Fruit fly (Drosophila melanogaster) whole organism, wandering third instar larva: ENCODE results near the gene flfl.
A peak's percentile ranks its signal among the peaks of the same experiment; 100 is the strongest.

ENCODE experiments used
- Abd-B ChIP-seq: fragments of >200 bp; optimal IDR thresholded peaks from 2 replicates; lab custom pipeline; 2017; ENCODE audit warnings: missing biosample characterization, missing genetic modification characterization
- CG32264 ChIP-seq: fragments of 200-800 bp; sonication (Bioruptor generic); optimal IDR thresholded peaks from 2 replicates; lab custom pipeline; 2016; ENCODE audit warnings: missing biosample characterization, missing genetic modification characterization
- CG9705 ChIP-seq: fragments of 200-800 bp; sonication (Bioruptor generic); optimal IDR thresholded peaks from 2 replicates; lab custom pipeline; 2018; ENCODE audit warnings: missing biosample characterization, mild to moderate bottlenecking, missing genetic modification characterization
- CrebA ChIP-seq: fragments of 200-800 bp; sonication (Bioruptor generic); optimal IDR thresholded peaks from 2 replicates; lab custom pipeline; 2016; ENCODE audit warnings: missing biosample characterization, mild to moderate bottlenecking, missing genetic modification characterization, borderline replicate concordance
- Dfd ChIP-seq: fragments of >200 bp; optimal IDR thresholded peaks from 2 replicates; lab custom pipeline; 2017; ENCODE audit warnings: missing biosample characterization, missing genetic modification characterization
- Dif ChIP-seq: fragments of 200-275, 200-300 bp; sonication (Bioruptor generic); optimal IDR thresholded peaks from 2 replicates; lab custom pipeline; 2018; ENCODE audit warnings: missing biosample characterization, missing genetic modification characterization; ENCODE audit not compliant: partially characterized antibody
- GATAd ChIP-seq: sonication (Bioruptor generic); optimal IDR thresholded peaks from 2 replicates; lab custom pipeline; 2016; ENCODE audit warnings: missing biosample characterization, missing genetic modification characterization
- Hnf4 ChIP-seq: fragments of 200-800 bp; sonication (Bioruptor generic); optimal IDR thresholded peaks from 2 replicates; lab custom pipeline; 2016; ENCODE audit warnings: missing biosample characterization, mild to moderate bottlenecking, missing genetic modification characterization
- Hr78 ChIP-seq: fragments of >200 bp; optimal IDR thresholded peaks from 2 replicates; lab custom pipeline; 2017; ENCODE audit warnings: missing biosample characterization, missing genetic modification characterization
- Hr83 ChIP-seq: fragments of 200-300 bp; sonication (Bioruptor generic); optimal IDR thresholded peaks from 2 replicates; lab custom pipeline; 2016; ENCODE audit warnings: missing biosample characterization, mild to moderate bottlenecking, missing genetic modification characterization, moderate library complexity; ENCODE audit not compliant: poor library complexity, severe bottlenecking
- Jra ChIP-seq: sonication (Bioruptor generic); optimal IDR thresholded peaks from 2 replicates; lab custom pipeline; 2016; ENCODE audit warnings: missing biosample characterization, missing genetic modification characterization
- Mio ChIP-seq: sonication (Bioruptor generic); optimal IDR thresholded peaks from 2 replicates; lab custom pipeline; 2016; ENCODE audit warnings: missing biosample characterization, missing genetic modification characterization
- Myc ChIP-seq: fragments of >200 bp; optimal IDR thresholded peaks from 2 replicates; lab custom pipeline; 2017
- N ChIP-seq: fragments of >200 bp; optimal IDR thresholded peaks from 2 replicates; lab custom pipeline; 2018; ENCODE audit warnings: missing biosample characterization, missing external identifiers, missing genetic modification characterization
- Rel ChIP-seq, 2 experiments: fragments of 200-800 bp; sonication (Bioruptor generic) in 1 of 2; optimal IDR thresholded peaks; 2 replicates in 1 of 2; 3 replicates in 1 of 2; lab custom pipeline; 2016 to 2019; ENCODE audit warnings: mild to moderate bottlenecking in 2 of 2, missing biosample characterization in 2 of 2, missing genetic modification characterization in 2 of 2, moderate library complexity in 1 of 2
- Sp1 ChIP-seq: fragments of 200-800 bp; sonication (Bioruptor generic); optimal IDR thresholded peaks from 3 replicates; lab custom pipeline; 2019; ENCODE audit warnings: missing biosample characterization, mild to moderate bottlenecking, missing genetic modification characterization, moderate library complexity
- Vsx2 ChIP-seq: fragments of 200-300, 225-300 bp; sonication (Bioruptor generic); optimal IDR thresholded peaks from 2 replicates; lab custom pipeline; 2018; ENCODE audit warnings: missing biosample characterization, missing genetic modification characterization; ENCODE audit not compliant: partially characterized antibody
- br ChIP-seq: fragments of 200-800 bp; sonication (Bioruptor generic); optimal IDR thresholded peaks from 2 replicates; lab custom pipeline; 2016; ENCODE audit warnings: missing biosample characterization, missing genetic modification characterization
- brk ChIP-seq: fragments of 200-800 bp; sonication (Bioruptor generic); optimal IDR thresholded peaks from 2 replicates; lab custom pipeline; 2016; ENCODE audit warnings: missing biosample characterization, mild to moderate bottlenecking, missing genetic modification characterization
- dl ChIP-seq, 2 experiments: fragments of 175-275, 200-275 bp in 1 of 2; fragments of 200-275 bp in 1 of 2; sonication (Bioruptor generic); optimal IDR thresholded peaks; lab custom pipeline; 2018; ENCODE audit warnings: mild to moderate bottlenecking in 2 of 2, missing biosample characterization in 2 of 2, missing genetic modification characterization in 2 of 2, moderate library complexity in 2 of 2; ENCODE audit not compliant: partially characterized antibody in 2 of 2, insufficient read depth in 1 of 2
- dmrt93B ChIP-seq: fragments of 200-800 bp; sonication (Bioruptor generic); optimal IDR thresholded peaks from 2 replicates; lab custom pipeline; 2018; ENCODE audit warnings: missing biosample characterization, mild to moderate bottlenecking, missing genetic modification characterization
- dsf ChIP-seq: sonication (Bioruptor generic); optimal IDR thresholded peaks from 2 replicates; lab custom pipeline; 2016; ENCODE audit warnings: missing biosample characterization, missing genetic modification characterization, borderline replicate concordance
- foxo ChIP-seq, 2 experiments: fragments of 200-800 bp; sonication (Bioruptor generic); optimal IDR thresholded peaks; 2 replicates in 1 of 2; 3 replicates in 1 of 2; lab custom pipeline; 2016 to 2017; ENCODE audit warnings: missing biosample characterization in 2 of 2, missing genetic modification characterization in 2 of 2
- fru ChIP-seq: fragments of 200-800 bp; sonication (Bioruptor generic); optimal IDR thresholded peaks from 3 replicates; lab custom pipeline; 2016; ENCODE audit warnings: missing biosample characterization, mild to moderate bottlenecking, missing genetic modification characterization
- h ChIP-seq: fragments of 200-800 bp; sonication (Bioruptor generic); optimal IDR thresholded peaks from 3 replicates; lab custom pipeline; 2016; ENCODE audit warnings: missing biosample characterization, mild to moderate bottlenecking, missing genetic modification characterization
- lola ChIP-seq: fragments of >200 bp; optimal IDR thresholded peaks from 2 replicates; lab custom pipeline; 2017; ENCODE audit warnings: missing biosample characterization, missing genetic modification characterization
- pan ChIP-seq: fragments of >200 bp; optimal IDR thresholded peaks from 2 replicates; lab custom pipeline; 2017
- psq ChIP-seq: fragments of 200-800 bp; sonication (Bioruptor generic); optimal IDR thresholded peaks from 3 replicates; lab custom pipeline; 2017; ENCODE audit warnings: missing biosample characterization, mild to moderate bottlenecking, missing genetic modification characterization, moderate library complexity
- rgr ChIP-seq: fragments of 200-800 bp; sonication (Bioruptor generic); optimal IDR thresholded peaks from 3 replicates; lab custom pipeline; 2016; ENCODE audit warnings: missing biosample characterization, mild to moderate bottlenecking, missing genetic modification characterization
- sage ChIP-seq: fragments of 200-800 bp; sonication (Bioruptor generic); optimal IDR thresholded peaks from 2 replicates; lab custom pipeline; 2016; ENCODE audit warnings: missing biosample characterization, mild to moderate bottlenecking, missing genetic modification characterization
- woc ChIP-seq: sonication (Bioruptor generic); optimal IDR thresholded peaks from 2 replicates; lab custom pipeline; 2016; ENCODE audit warnings: missing biosample characterization, mild to moderate bottlenecking, missing genetic modification characterization

The flfl gene

DNA sequence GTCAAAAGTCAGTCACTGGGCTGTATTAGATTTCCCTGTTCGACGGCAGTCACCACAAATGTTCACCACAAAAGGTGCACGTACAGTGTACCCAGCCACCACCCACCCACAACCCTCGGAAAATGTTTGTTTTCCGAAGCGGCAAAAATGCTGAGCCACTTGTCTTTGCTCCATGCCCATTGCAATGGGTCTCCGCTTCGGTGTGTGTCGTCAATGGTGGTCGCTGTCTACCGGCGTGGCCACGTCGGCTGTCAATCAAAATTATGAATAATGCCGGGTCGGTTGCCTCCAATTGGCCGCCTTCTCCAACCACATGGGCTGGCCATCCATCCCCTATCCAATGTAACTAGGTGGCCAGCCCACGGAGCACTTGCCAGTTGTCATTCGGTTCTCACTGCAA, 16.5 kb downstream of the flfl start, which contains the start of gene ninaB:
TSS of gene ninaB (plus strand) at position 374 of the 400 bp plus-strand sequence.
- TF ChIP-seq Hr83 (GFP tag; lab: Kevin White, UChicago) (no peak), h (no peak), br (GFP tag; lab: Kevin White, UChicago) (no peak), Hnf4 (GFP tag; lab: Kevin White, UChicago) (no peak), Rel (GFP tag; optimal IDR thresholded peaks at IDR 0.05; lab: Kevin White, UChicago) (no peak), Rel (tag; optimal IDR thresholded peaks at IDR 0.05; lab: Kevin White, UChicago) (no peak), Dfd (GFP tag; lab: Kevin White, UChicago) (no peak)

DNA sequence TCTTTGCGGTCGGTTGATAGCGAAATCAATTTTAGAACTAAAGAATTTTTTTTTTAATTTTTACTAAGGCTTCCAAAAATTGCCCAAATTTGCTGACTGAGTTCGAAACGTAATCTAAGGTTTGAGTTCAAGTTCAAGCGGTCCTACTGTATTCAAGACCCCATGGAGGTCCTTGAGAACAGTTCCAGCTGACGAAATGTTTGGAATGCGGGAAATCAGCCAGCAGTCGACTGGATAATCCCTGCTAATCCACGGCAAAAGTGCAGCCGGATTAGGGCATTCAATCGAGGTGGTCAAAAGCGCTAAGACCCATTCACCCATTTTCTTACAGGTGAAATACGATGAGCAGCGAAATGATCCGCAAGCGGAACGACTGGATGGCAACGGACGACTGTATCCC, 17.0 kb downstream of the flfl start, which contains the start of gene f-cup:
TSS of gene f-cup (minus strand) at position 101 of the 400 bp plus-strand sequence.
- TF ChIP-seq dl (GFP tag; optimal IDR thresholded peaks at IDR 0.05; lab: Kevin White, UChicago; ENCODE audit: insufficient read depth in 1 of 2, partially characterized antibody in 2 of 2) (no peak), foxo (GFP tag; optimal IDR thresholded peaks at IDR 0.05; lab: Kevin White, UChicago) (no peak), CG32264 (GFP tag; lab: Kevin White, UChicago) (no peak), sage (GFP tag; lab: Kevin White, UChicago) (no peak), rgr (GFP tag; lab: Kevin White, UChicago) (no peak), GATAd (GFP tag; lab: Kevin White, UChicago) (no peak), dmrt93B (GFP tag; lab: Kevin White, UChicago) (no peak), Dif (GFP tag; lab: Kevin White, UChicago) (no peak), lola (GFP tag; lab: Kevin White, UChicago) (no peak), Abd-B (GFP tag; lab: Kevin White, UChicago) (no peak), CG9705 (no peak), Vsx2 (GFP tag; lab: Kevin White, UChicago) (no peak), Myc (lab: Kevin White, UChicago) (no peak), br (GFP tag; lab: Kevin White, UChicago) (no peak), CrebA (GFP tag; lab: Kevin White, UChicago) (no peak), brk (GFP tag; lab: Kevin White, UChicago) (no peak)

DNA sequence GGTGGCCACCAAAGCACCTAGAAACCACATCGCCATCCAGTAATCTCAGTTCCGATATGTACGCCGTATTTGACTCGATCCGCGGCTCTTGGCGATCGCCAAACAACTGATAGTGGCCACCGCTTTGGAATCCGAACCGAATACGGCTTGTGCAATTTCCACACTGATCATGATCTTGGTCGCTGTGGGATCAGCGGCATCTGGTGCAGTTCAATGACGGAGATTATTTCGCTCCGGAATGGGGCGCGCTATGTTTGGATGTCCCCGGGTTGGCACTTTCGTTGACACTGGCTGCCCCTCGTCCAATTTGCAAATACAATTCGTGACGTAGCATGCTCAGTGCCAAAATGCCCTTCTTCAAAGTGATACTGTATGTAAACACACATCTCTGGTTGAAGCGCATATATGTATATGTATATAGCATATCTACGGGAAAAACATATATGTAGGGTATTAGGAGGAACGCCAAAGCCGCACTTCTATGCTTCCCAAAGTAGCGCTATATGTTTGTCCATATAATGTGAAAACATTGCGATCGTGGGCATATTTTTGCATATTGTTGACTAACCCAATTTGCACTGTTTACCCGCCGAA, 21.7 kb downstream of the flfl start, which contains the start of gene Adgf-D:
TSS of gene Adgf-D (minus strand) at position 111 of the 594 bp plus-strand sequence.
- no peak for TF ChIP-seq Rel (GFP tag; optimal IDR thresholded peaks at IDR 0.05; lab: Kevin White, UChicago)
- peak; percentile 55 for TF ChIP-seq Rel (tag; optimal IDR thresholded peaks at IDR 0.05; lab: Kevin White, UChicago)
- TF ChIP-seq Mio (GFP tag; lab: Kevin White, UChicago) = no peak
- no peak for TF ChIP-seq Abd-B (GFP tag; lab: Kevin White, UChicago)

DNA sequence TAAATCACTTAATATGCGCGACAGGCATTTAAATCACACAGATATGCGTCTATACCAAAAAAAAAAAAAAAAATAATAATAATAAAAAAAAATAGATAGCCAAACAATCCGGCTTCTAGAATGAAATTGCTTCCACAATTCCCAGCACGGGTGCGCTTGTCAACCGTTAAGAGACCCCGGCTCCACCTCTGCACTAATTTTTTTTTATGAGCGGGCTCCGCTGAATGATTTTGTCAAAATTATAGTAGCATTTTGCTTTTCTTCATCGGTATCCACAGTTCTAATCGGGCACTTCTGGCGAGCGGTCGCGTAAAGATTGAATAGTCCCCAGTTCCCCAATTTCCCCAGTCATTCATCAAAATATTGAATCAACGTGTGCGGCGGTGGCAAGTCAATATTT, 22.7 kb downstream of the flfl start, which contains the start of gene Adgf-C:
TSS of gene Adgf-C (plus strand) at position 301 of the 400 bp plus-strand sequence.
- no peak for TF ChIP-seq foxo (GFP tag; optimal IDR thresholded peaks at IDR 0.05; lab: Kevin White, UChicago)

DNA sequence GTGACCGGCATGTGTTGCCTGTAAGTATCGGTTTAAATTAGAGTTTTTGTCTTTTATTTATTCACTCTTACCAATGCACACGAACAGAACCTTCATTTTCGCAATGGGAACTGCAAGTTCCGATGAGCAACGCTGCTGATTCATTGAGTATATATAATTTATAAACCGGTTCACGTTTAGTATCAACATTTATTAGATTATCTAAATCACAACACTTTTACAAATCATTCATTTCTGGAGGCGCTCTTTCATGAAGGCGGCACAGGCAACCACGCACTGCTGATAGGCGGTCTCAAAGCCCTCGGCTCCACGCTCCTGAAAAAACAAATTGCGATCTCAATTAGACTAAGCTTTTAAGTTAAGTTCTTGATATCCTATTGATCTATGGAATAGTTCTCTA, 26.1 kb downstream of the flfl start, which contains the start of gene Argp:
TSS of gene Argp (minus strand) at position 101 of the 400 bp plus-strand sequence.
- no peak for TF ChIP-seq Abd-B (GFP tag; lab: Kevin White, UChicago)
- TF ChIP-seq woc = no peak
- no peak for TF ChIP-seq brk (GFP tag; lab: Kevin White, UChicago)
- no peak for TF ChIP-seq fru (GFP tag; lab: Kevin White, UChicago)
- TF ChIP-seq Rel (GFP tag; optimal IDR thresholded peaks at IDR 0.05; lab: Kevin White, UChicago) = no peak
- no peak for TF ChIP-seq Rel (tag; optimal IDR thresholded peaks at IDR 0.05; lab: Kevin White, UChicago)
- TF ChIP-seq N (GFP tag; lab: Kevin White, UChicago) = no peak
- no peak for TF ChIP-seq Dif (GFP tag; lab: Kevin White, UChicago)
- TF ChIP-seq sage (GFP tag; lab: Kevin White, UChicago) = no peak
- no peak for TF ChIP-seq Hr78 (GFP tag; lab: Kevin White, UChicago)
- no peak for TF ChIP-seq Sp1 (GFP tag; lab: Kevin White, UChicago)
- TF ChIP-seq pan (lab: Kevin White, UChicago) = no peak
- TF ChIP-seq rgr (GFP tag; lab: Kevin White, UChicago) = no peak
- no peak for TF ChIP-seq dsf
- TF ChIP-seq psq (GFP tag; lab: Kevin White, UChicago) = no peak
- no peak for TF ChIP-seq h
- TF ChIP-seq CG32264 (GFP tag; lab: Kevin White, UChicago) = no peak
- TF ChIP-seq Dfd (GFP tag; lab: Kevin White, UChicago) = no peak
- no peak for TF ChIP-seq Jra (GFP tag; lab: Kevin White, UChicago)
- no peak for TF ChIP-seq Hnf4 (GFP tag; lab: Kevin White, UChicago)
